Worm (Caenorhabditis elegans) whole organism, L4 larva: ENCODE data around the gene T08D10.5.

ENCODE experiments used
- F49E8.2 ChIP-seq: sonication (generic microtip); optimal IDR thresholded peaks from 2 replicates; lab custom pipeline; 2016; ENCODE audit warnings: missing compliant biosample characterization, mild to moderate bottlenecking, missing genetic modification characterization, borderline replicate concordance
- arid-1 ChIP-seq: fragments of 200-800 bp; sonication (Bioruptor generic); conservative IDR thresholded peaks from 2 replicates; pipeline ENCODE4 v1.3.6; 2022; ENCODE audit warnings: missing genetic modification reagents, missing genetic modification characterization, missing compliant biosample characterization
- ceh-82 ChIP-seq: sonication (generic microtip); optimal IDR thresholded peaks from 2 replicates; lab custom pipeline; 2017; ENCODE audit warnings: missing biosample characterization, missing genetic modification characterization
- ces-1 ChIP-seq: fragments of 150-350 bp; sonication (generic microtip); optimal IDR thresholded peaks from 4 replicates; lab custom pipeline; 2014; ENCODE audit warnings: missing biosample characterization, missing genetic modification reagents, missing genetic modification characterization
- duxl-1 ChIP-seq: sonication (generic microtip); optimal IDR thresholded peaks from 2 replicates; lab custom pipeline; 2016; ENCODE audit warnings: mild to moderate bottlenecking, missing genetic modification characterization, moderate library complexity, missing compliant biosample characterization; ENCODE audit not compliant: poor library complexity
- mdl-1 ChIP-seq, 2 experiments: fragments of 150-350 bp in 1 of 2; sonication (generic microtip) in 1 of 2; optimal IDR thresholded peaks; 2 replicates each; lab custom pipeline; 2014 to 2017; ENCODE audit warnings: missing biosample characterization in 2 of 2, missing genetic modification characterization in 2 of 2
- nhr-237 ChIP-seq: sonication (generic microtip); optimal IDR thresholded peaks from 2 replicates; lab custom pipeline; 2017; ENCODE audit warnings: missing biosample characterization, missing genetic modification characterization
- nhr-28 ChIP-seq: fragments of 150-350 bp; optimal IDR thresholded peaks from 2 replicates; lab custom pipeline; 2014; ENCODE audit warnings: missing biosample characterization, missing genetic modification characterization
- nhr-42 ChIP-seq: fragments of 200-800 bp; sonication (Bioruptor generic); IDR thresholded peaks from 2 replicates; pipeline ENCODE4 v1.3.6; 2022; ENCODE audit warnings: missing genetic modification characterization, missing compliant biosample characterization
- nhr-77 ChIP-seq: fragments of 150-350 bp; optimal IDR thresholded peaks from 2 replicates; lab custom pipeline; 2014; ENCODE audit warnings: missing biosample characterization, missing genetic modification characterization
- snpc-4 ChIP-seq: fragments of 150-350 bp; optimal IDR thresholded peaks from 2 replicates; lab custom pipeline; 2014; ENCODE audit warnings: missing biosample characterization, missing genetic modification characterization
- tag-97 ChIP-seq: fragments of 200-800 bp; sonication (Bioruptor generic); IDR thresholded peaks from 2 replicates; pipeline ENCODE4 v1.3.6; 2022; ENCODE audit warnings: missing genetic modification characterization, missing compliant biosample characterization
- unc-130 ChIP-seq: sonication (generic microtip); optimal IDR thresholded peaks from 2 replicates; lab custom pipeline; 2016; ENCODE audit warnings: missing genetic modification reagents, missing genetic modification characterization, missing compliant biosample characterization

DNA sequence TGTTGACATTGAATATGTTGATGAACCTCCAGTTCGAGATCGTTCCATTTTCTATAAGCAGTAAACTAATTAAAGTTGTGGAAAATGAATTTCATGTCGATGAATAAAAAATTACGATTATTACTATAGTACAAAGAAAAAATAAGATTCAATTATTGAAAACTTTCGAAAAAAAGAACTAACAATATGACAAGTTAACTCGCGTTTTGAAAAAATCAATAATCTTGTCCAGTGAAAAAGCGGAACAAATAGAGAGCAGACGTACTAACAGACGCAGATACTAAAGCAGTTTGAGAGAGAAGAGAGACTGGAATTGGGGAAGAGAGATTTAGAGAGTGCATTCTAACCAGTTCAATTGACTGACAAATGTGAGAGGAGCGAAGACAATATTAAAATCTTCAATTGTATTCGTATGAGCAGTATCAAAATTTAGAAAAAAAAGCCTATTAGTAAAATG lies 17.3 kb downstream of the T08D10.5 start, which contains the start of gene set-6:
- TF ChIP-seq F49E8.2 (tag; lab: Kevin White, UChicago) (no peak), nhr-28 (tag; lab: Kevin White, UChicago) (no peak), duxl-1 (tag; lab: Kevin White, UChicago) (no peak), nhr-42 (no peak), tag-97 (no peak), unc-130 (GFP tag; lab: Kevin White, UChicago) (no peak), ceh-82 (tag; lab: Kevin White, UChicago) (no peak), ces-1 (GFP tag; lab: Kevin White, UChicago) (no peak), nhr-237 (tag; lab: Kevin White, UChicago) (no peak), arid-1 (GFP tag; lab: Robert Waterston, UW) (no peak), nhr-77 (tag; lab: Kevin White, UChicago) (no peak), mdl-1 (tag; optimal IDR thresholded peaks at IDR 0.05; lab: Kevin White, UChicago) (no peak), snpc-4 (tag; lab: Kevin White, UChicago) (no peak)
